Worm (Caenorhabditis elegans): Measurements from ENCODE around the gene C45G9.5.

Gene C45G9.5

ce11 chrIII:5024393-5024964, 23.4 kb upstream of the C45G9.5 start, which contains the start of gene pcf-11 (continued):
- TF ChIP-seq egl-27 (tag; optimal IDR thresholded peaks at IDR 0.05) (no peak), R02D3.7 (tag; optimal IDR thresholded peaks at IDR 0.05) (no peak), ama-1 (optimal IDR thresholded peaks at IDR 0.05) (peak; percentile 83)

ce11 chrIII:5025136-5025629, 22.7 kb upstream of the C45G9.5 start:
- TF ChIP-seq aly-2 (tag; optimal IDR thresholded peaks at IDR 0.05) (no peak), nhr-77 (tag; optimal IDR thresholded peaks at IDR 0.05) (no peak), crh-2 (tag; optimal IDR thresholded peaks at IDR 0.05) (peak; percentile 26), ztf-1 (GFP tag; conservative IDR thresholded peaks at IDR 0.05) (peak; percentile 93), snpc-4 (tag; optimal IDR thresholded peaks at IDR 0.05) (no peak), nhr-129 (tag; optimal IDR thresholded peaks at IDR 0.05) (no peak), F13H6.1 (tag; optimal IDR thresholded peaks at IDR 0.05) (peak; percentile 7), sma-3 (GFP tag; optimal IDR thresholded peaks at IDR 0.05) (peak; percentile 44), nhr-11 (tag; optimal IDR thresholded peaks at IDR 0.05) (no peak), ama-1 (optimal IDR thresholded peaks at IDR 0.05) (peak; percentile 83), nhr-21 (tag; optimal IDR thresholded peaks at IDR 0.05) (peak; percentile 2), mbf-1 (tag; optimal IDR thresholded peaks at IDR 0.05) (no peak), ceh-16 (tag; optimal IDR thresholded peaks at IDR 0.05) (no peak), lsy-2 (tag; optimal IDR thresholded peaks at IDR 0.05) (peak in 1 of 2 experiments; percentile 60), sma-9 (GFP tag; optimal IDR thresholded peaks at IDR 0.05) (no peak), sma-9 (tag; optimal IDR thresholded peaks at IDR 0.05) (no peak), ZK546.5 (tag; optimal IDR thresholded peaks at IDR 0.05) (no peak), dmd-4 (tag; optimal IDR thresholded peaks at IDR 0.05) (no peak), nhr-10 (tag; optimal IDR thresholded peaks at IDR 0.05) (no peak), sem-4 (tag; optimal IDR thresholded peaks at IDR 0.05) (peak; percentile 47), unc-39 (tag; optimal IDR thresholded peaks at IDR 0.05) (no peak), gmeb-1 (tag; optimal IDR thresholded peaks at IDR 0.05) (peak; percentile 28), mdl-1 (tag; optimal IDR thresholded peaks at IDR 0.05) (no peak), ztf-4 (tag; optimal IDR thresholded peaks at IDR 0.05) (peak; percentile 79), Y55F3AM.14 (GFP tag; optimal IDR thresholded peaks at IDR 0.05) (peak; percentile 7), C34F6.9 (tag; optimal IDR thresholded peaks at IDR 0.05) (peak; percentile 25), lin-13 (GFP tag; optimal IDR thresholded peaks at IDR 0.05) (peak; percentile 19), unc-62 (GFP tag; optimal IDR thresholded peaks at IDR 0.05) (no peak)

- TF ChIP-seq C34F6.9 (tag; optimal IDR thresholded peaks at IDR 0.05) (no peak), gmeb-1 (tag; optimal IDR thresholded peaks at IDR 0.05) (no peak), nhr-6 (tag; optimal IDR thresholded peaks at IDR 0.05) (no peak), skn-1 (tag; optimal IDR thresholded peaks at IDR 0.05) (no peak)
Observed at ce11 chrIII:5026366-5026765, 21.6 kb upstream of the C45G9.5 start.

- TF ChIP-seq ztf-4 (tag; optimal IDR thresholded peaks at IDR 0.05) (no peak), lin-13 (GFP tag; optimal IDR thresholded peaks at IDR 0.05) (no peak), nhr-237 (tag; optimal IDR thresholded peaks at IDR 0.05) (no peak), nhr-25 (tag; optimal IDR thresholded peaks at IDR 0.05) (peak; percentile 14)
Observed at ce11 chrIII:5027219-5027618, 20.7 kb upstream of the C45G9.5 start.

- TF ChIP-seq F13H6.1 (tag; optimal IDR thresholded peaks at IDR 0.05): no peak
- no peak for TF ChIP-seq fos-1 (tag; optimal IDR thresholded peaks at IDR 0.05)
- TF ChIP-seq dmd-4 (tag; optimal IDR thresholded peaks at IDR 0.05): no peak
- TF ChIP-seq C34F6.9 (tag; optimal IDR thresholded peaks at IDR 0.05): no peak
- TF ChIP-seq alr-1 (tag; optimal IDR thresholded peaks at IDR 0.05): no peak
- no peak for TF ChIP-seq aly-2 (tag; optimal IDR thresholded peaks at IDR 0.05)
- TF ChIP-seq nhr-21 (tag; optimal IDR thresholded peaks at IDR 0.05): no peak
- no peak for TF ChIP-seq lin-11 (tag; optimal IDR thresholded peaks at IDR 0.05)
- no peak for TF ChIP-seq Y55F3AM.14 (GFP tag; optimal IDR thresholded peaks at IDR 0.05)
- TF ChIP-seq nhr-237 (tag; optimal IDR thresholded peaks at IDR 0.05): no peak
- TF ChIP-seq ztf-11 (tag; optimal IDR thresholded peaks at IDR 0.05): no peak
- no peak for TF ChIP-seq mab-5 (tag; optimal IDR thresholded peaks at IDR 0.05)
- TF ChIP-seq skn-1 (tag; optimal IDR thresholded peaks at IDR 0.05): no peak
- no peak for TF ChIP-seq R02D3.7 (tag; optimal IDR thresholded peaks at IDR 0.05)
Observed at ce11 chrIII:5030629-5031028, 17.3 kb upstream of the C45G9.5 start, which contains the start of gene klp-6. TSS of gene klp-6 (plus strand) at chrIII:5030929.

All from whole organism, L2 larva.